In genomic region chrX:2657220-2657619, dm6 we compare ENCODE assay signal across 3 fruit fly cellular contexts.
TF ChIP-seq lines count a peak whose summit lies in the region.

No protein-coding gene starts in this region.

- TF ChIP-seq CTCF in whole organism, embryonic (GFP tag; optimal IDR thresholded peaks at IDR 0.05; lab: Kevin White, UChicago): no peak

TF ChIP-seq in whole organism, adult, 20 proteins besides CTCF, POLR2A, EP300 and RAD21:
- TF ChIP-seq kay (GFP tag; lab: Kevin White, UChicago; ENCODE audit: borderline replicate concordance) (peak; percentile 68), ovo (GFP tag; optimal IDR thresholded peaks at IDR 0.05; lab: Kevin White, UChicago) (no peak)
TF ChIP-seq in whole organism, adult: peak in this region for 1.

TF ChIP-seq in whole organism, embryonic, 481 proteins besides CTCF, POLR2A, EP300 and RAD21:
- TF ChIP-seq CG10366 (GFP tag; IDR thresholded peaks at IDR 0.05; lab: Robert Waterston, UW) (peak; percentile 14; the same call in 1 of the 2 replicates), Kr (GFP tag; optimal IDR thresholded peaks at IDR 0.05; lab: Kevin White, UChicago) (no peak), CG6254 (GFP tag; optimal IDR thresholded peaks at IDR 0.05; lab: Kevin White, UChicago) (peak; percentile 98), dysf (GFP tag; IDR thresholded peaks at IDR 0.05; lab: Robert Waterston, UW) (0 out of 3 replicates have a peak, but pooled peaks have one; percentile 20), trh (GFP tag; optimal IDR thresholded peaks at IDR 0.05; lab: Kevin White, UChicago) (no peak), yki (optimal IDR thresholded peaks at IDR 0.05; lab: Kevin White, UChicago) (no peak), CG8924 (tag; optimal IDR thresholded peaks at IDR 0.05; lab: Kevin White, UChicago) (no peak)

TF ChIP-seq in whole organism, prepupa, 60 proteins besides CTCF, POLR2A, EP300 and RAD21:
- TF ChIP-seq svp (GFP tag; lab: Kevin White, UChicago) (peak; percentile 49), ss (GFP tag; optimal IDR thresholded peaks at IDR 0.05; lab: Kevin White, UChicago) (peak in 1 of 2 experiments; percentile 18), Blimp-1 (GFP tag; optimal IDR thresholded peaks at IDR 0.05; lab: Kevin White, UChicago) (no peak), Eip93F (GFP tag; optimal IDR thresholded peaks at IDR 0.05; lab: Kevin White, UChicago) (no peak), CG6808 (GFP tag; optimal IDR thresholded peaks at IDR 0.05; lab: Kevin White, UChicago) (no peak), vri (GFP tag; optimal IDR thresholded peaks at IDR 0.05; lab: Kevin White, UChicago) (no peak), Eip78C (GFP tag; lab: Kevin White, UChicago) (peak; percentile 17), eg (GFP tag; IDR thresholded peaks at IDR 0.05; lab: Robert Waterston, UW) (no peak), fd59A (GFP tag; optimal IDR thresholded peaks at IDR 0.05; lab: Kevin White, UChicago) (no peak), fkh (GFP tag; optimal IDR thresholded peaks at IDR 0.05; lab: Kevin White, UChicago) (no peak), CG11902 (GFP tag; optimal IDR thresholded peaks at IDR 0.05; lab: Kevin White, UChicago) (no peak)
